Worm (Caenorhabditis elegans) whole organism, L4 larva: ENCODE results near the gene Y58A7A.2.

Source experiments
- mdl-1 ChIP-seq, 2 experiments: fragments of 150-350 bp in 1 of 2; sonication (generic microtip) in 1 of 2; optimal IDR thresholded peaks; 2 replicates each; lab custom pipeline; 2014 to 2017; ENCODE audit warnings: missing biosample characterization in 2 of 2, missing genetic modification characterization in 2 of 2
- nhr-11 ChIP-seq: fragments of 150-350 bp; optimal IDR thresholded peaks from 2 replicates; lab custom pipeline; 2014; ENCODE audit warnings: missing biosample characterization, missing genetic modification characterization

- TF ChIP-seq mdl-1 (tag; optimal IDR thresholded peaks at IDR 0.05; lab: Kevin White, UChicago) (peak; percentile 18 to 67), nhr-11 (tag; lab: Kevin White, UChicago) (peak; percentile 87)
Observed at ce11 chrV:5049333-5049942, 22.5 kb downstream of the Y58A7A.2 start, which contains the start of the genes pqn-51 and K11D12.14.
